Fruit fly (Drosophila melanogaster) whole organism, embryonic: ENCODE measurements around the gene DopEcR.

Source experiments
- Bdp1 ChIP-seq: fragments of 200-800 bp; sonication (Bioruptor generic); optimal IDR thresholded peaks from 3 replicates; lab custom pipeline; 2016; ENCODE audit warnings: missing biosample characterization, missing genetic modification characterization
- CG11456 ChIP-seq: fragments of 200-800 bp; sonication (Bioruptor generic); IDR thresholded peaks from 3 replicates; pipeline ENCODE4 v1.3.6; 2022; ENCODE audit warnings: missing biosample characterization, missing genetic modification characterization
- CG12104 ChIP-seq: fragments of 200-800 bp; sonication (Bioruptor generic); optimal IDR thresholded peaks from 3 replicates; lab custom pipeline; 2016; ENCODE audit warnings: missing biosample characterization, missing genetic modification characterization
- CG12942 ChIP-seq: fragments of 200-800 bp; sonication (Bioruptor generic); optimal IDR thresholded peaks from 3 replicates; lab custom pipeline; 2016; ENCODE audit warnings: missing biosample characterization, missing genetic modification characterization
- CG13123 ChIP-seq: fragments of 200-800 bp; sonication (Bioruptor generic); optimal IDR thresholded peaks from 2 replicates; lab custom pipeline; 2016; ENCODE audit warnings: missing biosample characterization, missing genetic modification characterization
- CG13624 ChIP-seq: fragments of 200-800 bp; sonication (Bioruptor generic); optimal IDR thresholded peaks from 2 replicates; lab custom pipeline; 2016; ENCODE audit warnings: missing biosample characterization, missing genetic modification characterization
- CG15011 ChIP-seq: fragments of 200-800 bp; sonication (Bioruptor generic); optimal IDR thresholded peaks from 3 replicates; lab custom pipeline; 2018; ENCODE audit warnings: missing biosample characterization, mild to moderate bottlenecking, missing genetic modification characterization
- CG15514 ChIP-seq: fragments of 200-800 bp; sonication (Bioruptor generic); optimal IDR thresholded peaks from 3 replicates; lab custom pipeline; 2017; ENCODE audit warnings: missing biosample characterization, missing genetic modification characterization, mild to moderate bottlenecking, moderate library complexity, missing genetic modification reagents
- CG15601 ChIP-seq: fragments of 200-800 bp; sonication (Bioruptor generic); optimal IDR thresholded peaks from 3 replicates; lab custom pipeline; 2019; ENCODE audit warnings: missing biosample characterization, mild to moderate bottlenecking, missing genetic modification characterization, moderate library complexity
- CG16779 ChIP-seq: fragments of 200-800 bp; sonication (Bioruptor generic); IDR thresholded peaks from 2 replicates; pipeline ENCODE4 v1.3.6; 2022; ENCODE audit warnings: missing biosample characterization, missing genetic modification characterization
- CG2120 ChIP-seq: fragments of 200-800 bp; sonication (Bioruptor generic); optimal IDR thresholded peaks from 3 replicates; lab custom pipeline; 2016; ENCODE audit warnings: missing biosample characterization, missing genetic modification characterization
- CG2678 ChIP-seq: fragments of 200-800 bp; sonication (Bioruptor generic); optimal IDR thresholded peaks from 3 replicates; lab custom pipeline; 2019; ENCODE audit warnings: missing biosample characterization, mild to moderate bottlenecking, missing genetic modification characterization, moderate library complexity
- CG2712 ChIP-seq: fragments of 200-800 bp; optimal IDR thresholded peaks from 3 replicates; lab custom pipeline; 2019; ENCODE audit warnings: missing biosample characterization, mild to moderate bottlenecking, missing genetic modification characterization, moderate library complexity
- CG2889 ChIP-seq: fragments of 200-800 bp; sonication (Bioruptor generic); IDR thresholded peaks from 3 replicates; pipeline ENCODE4 v1.3.6; 2022; ENCODE audit warnings: missing biosample characterization, missing genetic modification characterization
- CG3065 ChIP-seq: fragments of 200-800 bp; sonication (Bioruptor generic); optimal IDR thresholded peaks from 2 replicates; lab custom pipeline; 2016; ENCODE audit warnings: missing biosample characterization, missing genetic modification characterization
- CG4282 ChIP-seq: fragments of 200-800 bp; sonication (Bioruptor generic); optimal IDR thresholded peaks from 2 replicates; lab custom pipeline; 2016; ENCODE audit warnings: missing biosample characterization, missing genetic modification characterization
- CG6254 ChIP-seq: fragments of 200-800 bp; sonication (Bioruptor generic); optimal IDR thresholded peaks from 3 replicates; lab custom pipeline; 2017; ENCODE audit warnings: mild to moderate bottlenecking, missing biosample characterization, missing genetic modification reagents, missing genetic modification characterization
- CG6272 ChIP-seq: fragments of 200-800 bp; sonication (Bioruptor generic); IDR thresholded peaks from 2 replicates; pipeline ENCODE4 v1.3.6; 2022; ENCODE audit warnings: missing biosample characterization, missing genetic modification characterization
- CG7745 ChIP-seq: fragments of 200-800 bp; sonication (Bioruptor generic); optimal IDR thresholded peaks from 2 replicates; lab custom pipeline; 2018; ENCODE audit warnings: missing biosample characterization, mild to moderate bottlenecking, missing genetic modification characterization, moderate library complexity
- CG8290 ChIP-seq, 3 experiments: fragments of 200-800 bp; sonication (Bioruptor generic); optimal IDR thresholded peaks; 2 replicates each; lab custom pipeline; 2016 to 2019; ENCODE audit warnings: missing biosample characterization in 3 of 3, missing genetic modification characterization in 3 of 3, mild to moderate bottlenecking in 2 of 3, moderate library complexity in 1 of 3
- CG9876 ChIP-seq: fragments of 200-800 bp; sonication (Bioruptor generic); optimal IDR thresholded peaks from 2 replicates; lab custom pipeline; 2016; ENCODE audit warnings: missing biosample characterization, missing genetic modification characterization
- CkIIα-i1 ChIP-seq: fragments of 200-800 bp; sonication (Bioruptor generic); IDR thresholded peaks from 2 replicates; pipeline ENCODE4 v1.3.6; 2022; ENCODE audit warnings: missing biosample characterization, missing genetic modification characterization
- Hr3 ChIP-seq: fragments of 200-800 bp; sonication (Bioruptor generic); optimal IDR thresholded peaks from 3 replicates; lab custom pipeline; 2016; ENCODE audit warnings: missing biosample characterization, missing genetic modification characterization
- Hr78 ChIP-seq, 2 experiments: fragments of 200-800 bp in 1 of 2; fragments of >200 bp in 1 of 2; sonication (Bioruptor generic) in 1 of 2; optimal IDR thresholded peaks; 2 replicates each; lab custom pipeline; 2017 to 2019; ENCODE audit warnings: missing biosample characterization in 2 of 2, missing genetic modification characterization in 2 of 2, mild to moderate bottlenecking in 1 of 2, moderate library complexity in 1 of 2
- Kr ChIP-seq: fragments of 200-800 bp; sonication (Bioruptor generic); optimal IDR thresholded peaks from 2 replicates; lab custom pipeline; 2017; ENCODE audit warnings: missing biosample characterization, mild to moderate bottlenecking, missing genetic modification characterization
- Lhr ChIP-seq: fragments of 200-800 bp; sonication (Bioruptor generic); optimal IDR thresholded peaks from 3 replicates; lab custom pipeline; 2017; ENCODE audit warnings: mild to moderate bottlenecking, missing biosample characterization, missing genetic modification reagents, missing genetic modification characterization
- Max ChIP-seq: fragments of 200-800 bp; sonication (Bioruptor generic); optimal IDR thresholded peaks from 2 replicates; lab custom pipeline; 2016; ENCODE audit warnings: missing biosample characterization, mild to moderate bottlenecking, missing genetic modification characterization
- Rx ChIP-seq: fragments of 200-800 bp; sonication (Bioruptor generic); IDR thresholded peaks from 2 replicates; pipeline ENCODE4 v1.3.6; 2022; ENCODE audit warnings: missing biosample characterization, missing genetic modification characterization
- Sin3A ChIP-seq: fragments of >200 bp; optimal IDR thresholded peaks from 2 replicates; lab custom pipeline; 2018
- Sry-δ ChIP-seq: fragments of 200-800 bp; sonication (Bioruptor generic); optimal IDR thresholded peaks from 2 replicates; lab custom pipeline; 2016; ENCODE audit warnings: missing biosample characterization, missing genetic modification characterization
- Ssrp ChIP-seq: fragments of 200-800 bp; sonication (Bioruptor generic); optimal IDR thresholded peaks from 2 replicates; lab custom pipeline; 2018; ENCODE audit warnings: missing biosample characterization, mild to moderate bottlenecking, missing genetic modification characterization, moderate library complexity
- Xrp1 ChIP-seq: fragments of 200-800 bp; sonication (Bioruptor generic); IDR thresholded peaks from 2 replicates; pipeline ENCODE4 v1.3.6; 2022; ENCODE audit warnings: missing biosample characterization, missing genetic modification characterization
- abd-A ChIP-seq: fragments of 200-800 bp; sonication (Bioruptor generic); optimal IDR thresholded peaks from 3 replicates; lab custom pipeline; 2019; ENCODE audit warnings: missing biosample characterization, mild to moderate bottlenecking, missing genetic modification characterization, moderate library complexity
- aop ChIP-seq: fragments of 200-800 bp; sonication (Bioruptor generic); IDR thresholded peaks from 2 replicates; pipeline ENCODE4 v1.3.6; 2022; ENCODE audit warnings: missing biosample characterization, missing genetic modification characterization
- bcd ChIP-seq: fragments of 200-800 bp; sonication (Bioruptor generic); optimal IDR thresholded peaks from 2 replicates; lab custom pipeline; 2017; ENCODE audit warnings: missing biosample characterization, mild to moderate bottlenecking, missing genetic modification characterization
- bigmax ChIP-seq: fragments of 200-800 bp; sonication (Bioruptor generic); optimal IDR thresholded peaks from 2 replicates; lab custom pipeline; 2018; ENCODE audit warnings: missing biosample characterization, mild to moderate bottlenecking, missing genetic modification characterization
- caup ChIP-seq: fragments of 200-800 bp; sonication (Bioruptor generic); optimal IDR thresholded peaks from 3 replicates; lab custom pipeline; 2017; ENCODE audit warnings: missing biosample characterization, mild to moderate bottlenecking, missing genetic modification characterization, moderate library complexity; ENCODE audit not compliant: severe bottlenecking
- dysf ChIP-seq: fragments of 200-800 bp; sonication (Bioruptor generic); IDR thresholded peaks from 3 replicates; pipeline ENCODE4 v1.3.6; 2022; ENCODE audit warnings: missing biosample characterization, missing genetic modification characterization
- ems ChIP-seq: fragments of 200-800 bp; sonication (Bioruptor generic); optimal IDR thresholded peaks from 3 replicates; lab custom pipeline; 2016; ENCODE audit warnings: missing biosample characterization, missing genetic modification characterization
- eyg ChIP-seq: fragments of 200-800 bp; sonication (Bioruptor generic); optimal IDR thresholded peaks from 3 replicates; lab custom pipeline; 2016; ENCODE audit warnings: missing biosample characterization, missing genetic modification characterization
- fru ChIP-seq: fragments of >200 bp; optimal IDR thresholded peaks from 2 replicates; lab custom pipeline; 2017
- grau ChIP-seq: fragments of 200-800 bp; optimal IDR thresholded peaks from 3 replicates; lab custom pipeline; 2019; ENCODE audit warnings: missing biosample characterization, mild to moderate bottlenecking, missing genetic modification characterization, moderate library complexity
- gsb-n ChIP-seq: fragments of 200-800 bp; sonication (Bioruptor generic); optimal IDR thresholded peaks from 3 replicates; lab custom pipeline; 2018; ENCODE audit warnings: missing biosample characterization, mild to moderate bottlenecking, missing genetic modification characterization
- hbn ChIP-seq: fragments of 200-800 bp; sonication (Bioruptor generic); IDR thresholded peaks from 2 replicates; pipeline ENCODE4 v1.3.6; 2022; ENCODE audit warnings: missing biosample characterization, missing genetic modification characterization; ENCODE audit not compliant: partially characterized antibody
- nmo ChIP-seq: fragments of 200-800 bp; sonication (Bioruptor generic); optimal IDR thresholded peaks from 2 replicates; lab custom pipeline; 2018; ENCODE audit warnings: missing biosample characterization, mild to moderate bottlenecking, missing genetic modification characterization, moderate library complexity
- oc ChIP-seq: fragments of 200-800 bp; sonication (Bioruptor generic); optimal IDR thresholded peaks from 2 replicates; lab custom pipeline; 2018; ENCODE audit warnings: missing biosample characterization, mild to moderate bottlenecking, missing genetic modification characterization, moderate library complexity
- repo ChIP-seq: fragments of 200-800 bp; sonication (Bioruptor generic); optimal IDR thresholded peaks from 2 replicates; lab custom pipeline; 2016; ENCODE audit warnings: missing biosample characterization, missing genetic modification characterization
- sim ChIP-seq: fragments of 200-800 bp; sonication (Bioruptor generic); IDR thresholded peaks from 2 replicates; pipeline ENCODE4 v1.3.6; 2022; ENCODE audit warnings: missing biosample characterization, missing genetic modification characterization
- toy ChIP-seq: fragments of 200-800 bp; sonication (Bioruptor generic); IDR thresholded peaks from 2 replicates; pipeline ENCODE4 v1.3.6; 2022; ENCODE audit warnings: missing biosample characterization, missing genetic modification characterization
- trem ChIP-seq: fragments of 200-800 bp; optimal IDR thresholded peaks from 3 replicates; lab custom pipeline; 2019; ENCODE audit warnings: missing biosample characterization, mild to moderate bottlenecking, missing genetic modification characterization, moderate library complexity
- zfh2 ChIP-seq: fragments of 200-800 bp; sonication (Bioruptor generic); optimal IDR thresholded peaks from 2 replicates; lab custom pipeline; 2016; ENCODE audit warnings: missing biosample characterization, missing genetic modification characterization

The DopEcR gene

DNA sequence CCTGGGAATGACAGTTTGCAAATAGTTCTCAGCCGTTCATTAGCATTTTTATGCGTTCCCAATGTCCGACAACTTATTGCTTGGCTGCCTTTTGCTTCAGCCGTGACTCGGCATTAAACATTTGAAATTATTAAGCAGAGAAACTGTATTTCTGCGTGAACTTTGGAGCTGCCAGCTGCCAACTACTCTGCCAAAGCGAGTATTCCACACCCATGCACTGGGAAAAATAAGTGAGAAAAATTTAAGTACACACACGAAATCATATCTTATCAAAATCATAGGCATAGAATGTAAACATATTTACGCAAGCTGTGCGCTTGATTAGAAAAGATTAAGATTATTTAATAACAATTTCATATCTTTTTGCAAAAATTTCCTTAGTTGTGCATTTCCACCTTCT lies 32.8 kb upstream of the DopEcR start (continued):
- TF ChIP-seq CG6272 (GFP tag; lab: Robert Waterston, UW) (0 out of 2 replicates have a peak, but pooled peaks have one; percentile 39), bigmax (GFP tag; lab: Kevin White, UChicago) (no peak), CG3065 (GFP tag; lab: Kevin White, UChicago) (no peak), CG2678 (tag; lab: Kevin White, UChicago) (peak; percentile 39), CG7745 (tag; lab: Kevin White, UChicago) (no peak), CkIIα-i1 (GFP tag; lab: Robert Waterston, UW) (no peak), hbn (GFP tag; lab: Robert Waterston, UW) (no peak), CG4282 (no peak), gsb-n (tag; lab: Kevin White, UChicago) (no peak), CG2712 (tag; lab: Kevin White, UChicago) (no peak), dysf (GFP tag; lab: Robert Waterston, UW) (peak; percentile 79), CG8290 (GFP tag; optimal IDR thresholded peaks at IDR 0.05; lab: Kevin White, UChicago) (no peak), CG8290 (tag; optimal IDR thresholded peaks at IDR 0.05; lab: Kevin White, UChicago) (peak in 1 of 2 experiments; percentile 63), CG13624 (GFP tag; lab: Kevin White, UChicago) (peak; percentile 15), Ssrp (tag; lab: Kevin White, UChicago) (no peak), bcd (GFP tag; lab: Kevin White, UChicago) (peak; percentile 37), CG11456 (peak; percentile 75), grau (tag; lab: Kevin White, UChicago) (peak; percentile 36), CG6254 (GFP tag; lab: Kevin White, UChicago) (no peak), CG9876 (no peak), CG12104 (GFP tag; lab: Kevin White, UChicago) (no peak), Kr (GFP tag; lab: Kevin White, UChicago) (no peak), CG2889 (0 out of 3 replicates have a peak, but pooled peaks have one; percentile 37), oc (tag; lab: Kevin White, UChicago) (no peak), CG13123 (peak; percentile 18), sim (GFP tag; lab: Robert Waterston, UW) (no peak), CG15514 (GFP tag; lab: Kevin White, UChicago) (peak; percentile 39), CG15601 (tag; lab: Kevin White, UChicago) (no peak), CG15011 (GFP tag; lab: Kevin White, UChicago) (no peak), Hr78 (GFP tag; optimal IDR thresholded peaks at IDR 0.05; lab: Kevin White, UChicago) (no peak), eyg (GFP tag; lab: Kevin White, UChicago) (no peak), Max (no peak), Sry-δ (GFP tag; lab: Kevin White, UChicago) (no peak), Hr3 (no peak), ems (GFP tag; lab: Kevin White, UChicago) (peak; percentile 37), zfh2 (GFP tag; lab: Kevin White, UChicago) (peak; percentile 10), CG2120 (GFP tag; lab: Kevin White, UChicago) (peak; percentile 64), CG12942 (no peak), fru (lab: Kevin White, UChicago) (no peak), CG16779 (GFP tag; lab: Robert Waterston, UW) (0 out of 2 replicates have a peak, but pooled peaks have one; percentile 38), caup (GFP tag; lab: Kevin White, UChicago) (peak; percentile 37), trem (no peak), Xrp1 (GFP tag; lab: Robert Waterston, UW) (peak; percentile 62; the same call in 1 of the 2 replicates), Sin3A (lab: Kevin White, UChicago) (no peak), Lhr (GFP tag; lab: Kevin White, UChicago) (no peak), toy (GFP tag; lab: Robert Waterston, UW) (no peak), Rx (peak; percentile 49; the same call in 1 of the 2 replicates), aop (GFP tag; lab: Robert Waterston, UW) (no peak), abd-A (no peak), Bdp1 (GFP tag; lab: Kevin White, UChicago) (peak; percentile 3), nmo (GFP tag; lab: Kevin White, UChicago) (no peak), repo (no peak)
